Fruit fly (Drosophila melanogaster): ENCODE measurements around the gene CG18428.

CG18428 gene

dm6 chr3R:24143779-24144178 is 34.6 kb downstream of the CG18428 start:
- TF ChIP-seq CG14711 (tag; optimal IDR thresholded peaks at IDR 0.05) (no peak), CG1620 (GFP tag; optimal IDR thresholded peaks at IDR 0.05) (no peak), kay (GFP tag; ENCODE audit: borderline replicate concordance) (no peak), pad (GFP tag; optimal IDR thresholded peaks at IDR 0.05) (no peak), bab1 (GFP tag; optimal IDR thresholded peaks at IDR 0.05) (no peak), Crg-1 (GFP tag; optimal IDR thresholded peaks at IDR 0.05) (no peak)

- TF ChIP-seq ovo (GFP tag; optimal IDR thresholded peaks at IDR 0.05) (no peak), Crg-1 (GFP tag; optimal IDR thresholded peaks at IDR 0.05) (no peak), tj (GFP tag; optimal IDR thresholded peaks at IDR 0.05) (no peak), pad (GFP tag; optimal IDR thresholded peaks at IDR 0.05) (no peak), CG7101 (tag; optimal IDR thresholded peaks at IDR 0.05) (no peak), Clk (GFP tag; optimal IDR thresholded peaks at IDR 0.05) (no peak), CG12768 (GFP tag; optimal IDR thresholded peaks at IDR 0.05) (no peak), cic (GFP tag; optimal IDR thresholded peaks at IDR 0.05) (no peak), cnc (optimal IDR thresholded peaks at IDR 0.05) (no peak), CG7045 (GFP tag; optimal IDR thresholded peaks at IDR 0.05) (no peak), CG1620 (GFP tag; optimal IDR thresholded peaks at IDR 0.05) (no peak)
These were observed 35.4 kb downstream of the CG18428 start for dm6 chr3R:24144542-24144941.

- TF ChIP-seq CG11617 (GFP tag; optimal IDR thresholded peaks at IDR 0.05): peak; percentile 61
- TF ChIP-seq CG1620 (GFP tag; optimal IDR thresholded peaks at IDR 0.05): peak; percentile 7
- no peak for TF ChIP-seq Clk (GFP tag; optimal IDR thresholded peaks at IDR 0.05)
- TF ChIP-seq kay (GFP tag; ENCODE audit: borderline replicate concordance): no peak
- TF ChIP-seq Crg-1 (GFP tag; optimal IDR thresholded peaks at IDR 0.05): peak; percentile 16
- no peak for TF ChIP-seq cnc (optimal IDR thresholded peaks at IDR 0.05)
- peak; percentile 18 for TF ChIP-seq Mnt (GFP tag; optimal IDR thresholded peaks at IDR 0.05)
- TF ChIP-seq CG7045 (GFP tag; optimal IDR thresholded peaks at IDR 0.05): no peak
- no peak for TF ChIP-seq Hr96 (GFP tag; optimal IDR thresholded peaks at IDR 0.05)
- TF ChIP-seq CG12768 (GFP tag; optimal IDR thresholded peaks at IDR 0.05): peak; percentile 3
- peak; percentile 31 for TF ChIP-seq bab1 (GFP tag; optimal IDR thresholded peaks at IDR 0.05)
- no peak for TF ChIP-seq cic (GFP tag; optimal IDR thresholded peaks at IDR 0.05)
- TF ChIP-seq tj (GFP tag; optimal IDR thresholded peaks at IDR 0.05): no peak
- TF ChIP-seq CG33017 (tag; optimal IDR thresholded peaks at IDR 0.05): peak; percentile 22
- TF ChIP-seq toe (GFP tag; optimal IDR thresholded peaks at IDR 0.05): peak; percentile 60
- peak; percentile 18 for TF ChIP-seq CG14711 (tag; optimal IDR thresholded peaks at IDR 0.05)
- TF ChIP-seq ovo (GFP tag; optimal IDR thresholded peaks at IDR 0.05): no peak
- TF ChIP-seq pad (GFP tag; optimal IDR thresholded peaks at IDR 0.05): peak; percentile 3
- peak; percentile 66 for TF ChIP-seq CG5204 (GFP tag; optimal IDR thresholded peaks at IDR 0.05)
- TF ChIP-seq CG7101 (tag; optimal IDR thresholded peaks at IDR 0.05): peak; percentile 23
These were observed 39.7 kb downstream of the CG18428 start, which contains the start of gene Slimp for dm6 chr3R:24148838-24149237. TSS of gene Slimp (minus strand) at chr3R:24148967.

dm6 chr3R:24150103-24150502 is 41.0 kb downstream of the CG18428 start, which contains the start of gene p38c:
TSS of gene p38c (minus strand) at chr3R:24150203.
- TF ChIP-seq CG5204 (GFP tag; optimal IDR thresholded peaks at IDR 0.05) (no peak), toe (GFP tag; optimal IDR thresholded peaks at IDR 0.05) (no peak), CG14711 (tag; optimal IDR thresholded peaks at IDR 0.05) (no peak), CG11617 (GFP tag; optimal IDR thresholded peaks at IDR 0.05) (no peak), cic (GFP tag; optimal IDR thresholded peaks at IDR 0.05) (no peak), Mnt (GFP tag; optimal IDR thresholded peaks at IDR 0.05) (no peak), CG7101 (tag; optimal IDR thresholded peaks at IDR 0.05) (no peak), CG1620 (GFP tag; optimal IDR thresholded peaks at IDR 0.05) (no peak)

dm6 chr3R:24151924-24152809 is 43.0 kb downstream of the CG18428 start, which contains the start of the genes p38a and CG6178:
TSS of gene p38a (minus strand) at chr3R:24152321.
TSS of gene CG6178 (plus strand) at chr3R:24152347.
- peak; percentile 75 for TF ChIP-seq Clk (GFP tag; optimal IDR thresholded peaks at IDR 0.05)
- peak; percentile 59 for TF ChIP-seq CG1620 (GFP tag; optimal IDR thresholded peaks at IDR 0.05)
- TF ChIP-seq CG7101 (tag; optimal IDR thresholded peaks at IDR 0.05): peak; percentile 99
- TF ChIP-seq CG14711 (tag; optimal IDR thresholded peaks at IDR 0.05): peak; percentile 96
- TF ChIP-seq toe (GFP tag; optimal IDR thresholded peaks at IDR 0.05): peak; percentile 67
- peak; percentile 97 for TF ChIP-seq CG33017 (tag; optimal IDR thresholded peaks at IDR 0.05)
- TF ChIP-seq CG12768 (GFP tag; optimal IDR thresholded peaks at IDR 0.05): peak; percentile 97
- TF ChIP-seq Crg-1 (GFP tag; optimal IDR thresholded peaks at IDR 0.05): peak; percentile 71
- TF ChIP-seq kay (GFP tag; ENCODE audit: borderline replicate concordance): no peak
- TF ChIP-seq CG7045 (GFP tag; optimal IDR thresholded peaks at IDR 0.05): peak; percentile 97
- peak; percentile 60 for TF ChIP-seq Hr96 (GFP tag; optimal IDR thresholded peaks at IDR 0.05)
- peak; percentile 73 for TF ChIP-seq cic (GFP tag; optimal IDR thresholded peaks at IDR 0.05)
- peak; percentile 90 for TF ChIP-seq pad (GFP tag; optimal IDR thresholded peaks at IDR 0.05)
- peak; percentile 99 for TF ChIP-seq CG11617 (GFP tag; optimal IDR thresholded peaks at IDR 0.05)
- TF ChIP-seq cnc (optimal IDR thresholded peaks at IDR 0.05): no peak
- peak; percentile 85 for TF ChIP-seq tj (GFP tag; optimal IDR thresholded peaks at IDR 0.05)
- peak; percentile 77 for TF ChIP-seq Mnt (GFP tag; optimal IDR thresholded peaks at IDR 0.05)
- peak; percentile 97 for TF ChIP-seq bab1 (GFP tag; optimal IDR thresholded peaks at IDR 0.05)
- peak; percentile 80 for TF ChIP-seq ovo (GFP tag; optimal IDR thresholded peaks at IDR 0.05)
- TF ChIP-seq CG5204 (GFP tag; optimal IDR thresholded peaks at IDR 0.05): peak; percentile 79
